Fruit fly (Drosophila melanogaster): ENCODE data around the gene CG42591.

CG42591 gene

DNA sequence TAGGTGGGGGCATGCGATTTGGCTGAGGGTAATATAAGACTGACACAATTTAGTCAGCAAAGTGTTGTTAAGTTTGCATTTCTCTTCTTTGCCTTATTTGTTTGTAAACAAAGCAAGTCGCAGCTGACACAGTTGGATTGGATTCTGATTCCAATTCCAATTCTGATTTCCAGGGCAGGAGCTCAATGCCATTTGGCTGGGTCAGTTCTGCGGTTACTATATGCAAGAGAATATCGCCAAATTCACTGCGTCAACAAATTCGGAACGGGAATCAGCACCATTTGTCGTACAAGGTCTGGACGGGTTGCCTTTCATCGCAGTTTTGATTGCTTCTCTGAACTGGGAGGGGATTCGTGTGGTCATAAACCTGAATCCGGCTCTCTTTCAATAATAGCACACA lies 2.3 kb downstream of the CG42591 start:
- TF ChIP-seq pan (optimal IDR thresholded peaks at IDR 0.05) (no peak), EcR (GFP tag; optimal IDR thresholded peaks at IDR 0.05) (no peak), CG8478 (optimal IDR thresholded peaks at IDR 0.05) (no peak), psq (optimal IDR thresholded peaks at IDR 0.05) (no peak), usp (GFP tag; optimal IDR thresholded peaks at IDR 0.05) (no peak), Dll (optimal IDR thresholded peaks at IDR 0.05) (no peak)

DNA sequence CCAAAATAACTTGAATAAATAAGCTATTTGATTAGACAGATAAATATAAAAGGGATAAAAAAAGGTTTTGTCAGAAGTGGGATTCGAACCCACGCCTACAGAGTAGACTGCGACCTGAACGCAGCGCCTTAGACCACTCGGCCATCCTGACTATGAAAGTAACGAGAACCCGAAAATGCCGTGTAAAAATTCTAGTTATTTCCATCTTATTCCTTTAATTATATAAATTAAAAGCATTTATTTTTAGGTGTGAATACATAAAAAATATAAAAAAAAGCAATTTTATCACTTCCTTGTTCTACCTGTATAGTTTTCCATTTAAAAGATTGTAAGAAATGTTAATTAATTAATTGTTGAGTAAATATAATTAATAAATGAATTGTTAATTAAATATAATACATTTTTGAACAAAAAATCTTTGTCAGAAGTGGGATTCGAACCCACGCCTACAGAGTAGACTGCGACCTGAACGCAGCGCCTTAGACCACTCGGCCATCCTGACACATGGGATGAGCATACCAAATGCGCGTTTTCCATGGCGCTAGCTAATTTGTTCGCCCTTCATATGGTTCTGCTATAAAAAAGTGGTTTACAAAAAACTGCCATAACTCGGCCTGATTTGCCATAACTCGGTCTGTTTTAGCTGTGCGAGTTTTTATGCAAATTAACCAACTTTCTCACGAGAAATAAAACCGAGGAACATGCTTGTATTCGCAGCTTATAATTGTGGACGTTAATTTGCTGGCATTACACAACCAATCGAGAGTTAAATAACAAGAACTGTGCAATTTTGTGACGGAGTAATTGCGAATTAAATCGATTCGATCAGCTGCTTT lies 4.0 kb downstream of the CG42591 start:
- TF ChIP-seq psq (optimal IDR thresholded peaks at IDR 0.05) (no peak), Dll (optimal IDR thresholded peaks at IDR 0.05) (no peak), usp (GFP tag; optimal IDR thresholded peaks at IDR 0.05) (no peak), CG8478 (optimal IDR thresholded peaks at IDR 0.05) (no peak), pan (optimal IDR thresholded peaks at IDR 0.05) (no peak), EcR (GFP tag; optimal IDR thresholded peaks at IDR 0.05) (no peak)

- no peak for TF ChIP-seq pan (optimal IDR thresholded peaks at IDR 0.05)
- no peak for TF ChIP-seq CG8478 (optimal IDR thresholded peaks at IDR 0.05)
- TF ChIP-seq usp (GFP tag; optimal IDR thresholded peaks at IDR 0.05), result no peak
Observed at dm6 chr3L:8063214-8064156, 6.3 kb downstream of the CG42591 start, which contains the start of gene Sarm. Sarm (plus strand) TSS chr3L:8063874.

DNA sequence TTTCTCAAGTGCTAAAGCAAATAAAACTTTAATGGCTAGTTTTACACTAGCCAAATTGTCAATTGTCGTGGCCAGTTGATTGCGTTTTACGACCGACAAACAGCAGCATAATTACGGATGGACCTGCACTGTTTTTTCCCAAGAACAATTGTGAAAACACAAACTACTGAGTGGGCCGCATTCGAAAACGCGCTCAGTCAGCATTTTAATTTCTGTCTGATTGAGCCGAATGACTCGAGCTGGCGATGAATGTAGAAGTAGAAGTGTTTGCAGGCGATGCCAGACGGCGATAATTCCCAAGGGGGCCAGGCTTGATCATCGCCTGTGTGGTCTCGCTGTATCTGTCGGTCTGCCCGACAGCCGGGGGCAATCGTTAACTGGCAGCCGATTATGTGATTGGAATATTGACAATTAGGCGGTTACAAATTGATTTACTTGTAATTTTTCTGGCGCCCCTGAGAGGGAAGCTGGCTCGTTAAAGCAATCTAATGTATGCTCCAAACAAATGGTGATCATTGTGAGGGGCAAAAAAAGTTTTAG lies 10.1 kb downstream of the CG42591 start:
- TF ChIP-seq EcR (GFP tag; optimal IDR thresholded peaks at IDR 0.05) (no peak), CG8478 (optimal IDR thresholded peaks at IDR 0.05) (no peak), usp (GFP tag; optimal IDR thresholded peaks at IDR 0.05) (no peak), pan (optimal IDR thresholded peaks at IDR 0.05) (no peak), Dll (optimal IDR thresholded peaks at IDR 0.05) (no peak), psq (optimal IDR thresholded peaks at IDR 0.05) (no peak)

DNA sequence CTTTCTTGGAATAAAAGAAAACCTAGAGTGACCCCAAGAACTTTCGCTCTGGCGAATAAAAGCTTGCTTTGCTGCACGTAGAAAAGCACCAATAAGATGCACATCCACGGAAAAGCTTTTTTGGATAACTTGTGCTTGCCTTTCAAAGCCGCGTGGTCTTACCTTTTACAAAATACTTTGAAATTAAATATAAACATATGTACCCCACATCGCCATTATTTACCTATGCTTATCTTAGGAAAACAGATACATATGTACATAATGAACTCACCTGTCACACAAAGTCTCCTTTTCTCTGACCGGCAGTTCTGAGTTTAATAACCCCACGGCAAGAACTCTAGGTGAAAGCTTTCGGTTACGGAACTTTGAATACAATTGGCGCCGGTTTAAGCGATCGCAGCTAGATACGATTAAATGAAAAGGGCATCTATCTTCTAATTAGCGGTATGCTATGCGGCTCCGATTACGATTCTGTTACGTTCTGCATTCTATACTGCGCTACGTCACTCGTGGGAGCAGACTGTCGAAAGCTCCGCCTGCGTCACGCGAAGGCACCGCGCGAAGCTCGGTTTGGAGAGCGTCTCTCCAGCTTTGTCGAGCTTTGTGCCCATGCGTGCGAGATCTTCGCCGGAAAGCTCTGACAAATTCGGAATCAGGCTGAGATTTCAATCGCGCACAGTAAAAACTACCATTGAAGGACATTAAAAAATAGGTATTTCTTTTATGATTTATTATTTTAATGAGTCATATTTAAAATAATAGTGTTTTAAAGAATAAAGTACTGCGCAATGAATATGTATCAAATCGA lies 11.4 kb downstream of the CG42591 start, which contains the start of gene bip1:
TSS of gene bip1 (minus strand) at position 524 of the 808 bp plus-strand sequence.
- TF ChIP-seq pan (optimal IDR thresholded peaks at IDR 0.05) (no peak), psq (optimal IDR thresholded peaks at IDR 0.05) (no peak), usp (GFP tag; optimal IDR thresholded peaks at IDR 0.05) (no peak), Dll (optimal IDR thresholded peaks at IDR 0.05) (no peak), EcR (GFP tag; optimal IDR thresholded peaks at IDR 0.05) (peak; percentile 24 to 42), CG8478 (optimal IDR thresholded peaks at IDR 0.05) (no peak)

DNA sequence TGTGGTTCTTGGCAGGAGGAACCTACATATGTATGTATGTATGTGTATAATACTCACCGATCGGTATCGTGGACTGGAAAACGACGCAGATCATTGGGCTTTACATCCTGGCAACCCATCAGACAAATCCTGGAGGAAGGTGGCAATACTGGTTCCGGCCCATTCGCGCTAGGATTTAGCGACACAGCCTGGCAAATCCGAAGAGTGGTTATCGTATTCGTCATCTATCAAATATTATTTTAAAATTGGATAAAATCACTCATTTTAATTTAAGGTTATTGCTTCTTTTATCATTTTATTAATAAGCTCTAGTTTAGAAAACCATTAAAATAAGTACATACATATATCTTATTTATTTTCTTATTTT lies 12.0 kb downstream of the CG42591 start:
- TF ChIP-seq psq (optimal IDR thresholded peaks at IDR 0.05) (no peak), CG8478 (optimal IDR thresholded peaks at IDR 0.05) (no peak), pan (optimal IDR thresholded peaks at IDR 0.05) (no peak), usp (GFP tag; optimal IDR thresholded peaks at IDR 0.05) (no peak), EcR (GFP tag; optimal IDR thresholded peaks at IDR 0.05) (no peak), Dll (optimal IDR thresholded peaks at IDR 0.05) (no peak)

- no peak for TF ChIP-seq psq (optimal IDR thresholded peaks at IDR 0.05)
- TF ChIP-seq EcR (GFP tag; optimal IDR thresholded peaks at IDR 0.05), result peak; percentile 86 to 96
Observed at dm6 chr3L:8057423-8057822, 12.3 kb downstream of the CG42591 start.

DNA sequence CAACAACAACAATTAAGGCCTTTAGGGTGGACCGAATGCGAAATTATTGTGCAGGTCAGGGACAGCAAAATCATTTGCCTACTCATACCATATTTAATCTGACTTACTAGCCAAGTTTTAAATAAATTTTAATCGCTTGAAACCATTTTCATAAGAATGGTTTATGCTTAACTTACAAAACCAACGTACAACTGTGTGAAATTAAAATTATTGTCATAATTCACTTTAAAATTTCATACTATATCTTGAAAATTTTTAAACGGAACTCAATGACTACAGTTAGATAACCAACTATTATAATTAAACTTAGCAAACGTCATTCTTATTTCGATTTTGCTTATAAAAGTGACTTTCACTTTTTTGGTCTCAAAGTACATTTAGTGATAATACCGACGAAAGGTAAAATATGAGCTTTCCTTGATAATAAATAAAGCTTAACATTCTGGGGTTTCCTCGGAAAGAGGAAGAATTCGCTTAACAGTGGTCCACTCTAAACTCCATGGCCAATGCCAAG lies 13.0 kb downstream of the CG42591 start:
- TF ChIP-seq EcR (GFP tag; optimal IDR thresholded peaks at IDR 0.05) (no peak), pan (optimal IDR thresholded peaks at IDR 0.05) (no peak), usp (GFP tag; optimal IDR thresholded peaks at IDR 0.05) (no peak), Dll (optimal IDR thresholded peaks at IDR 0.05) (no peak), psq (optimal IDR thresholded peaks at IDR 0.05) (no peak), CG8478 (optimal IDR thresholded peaks at IDR 0.05) (no peak)

DNA sequence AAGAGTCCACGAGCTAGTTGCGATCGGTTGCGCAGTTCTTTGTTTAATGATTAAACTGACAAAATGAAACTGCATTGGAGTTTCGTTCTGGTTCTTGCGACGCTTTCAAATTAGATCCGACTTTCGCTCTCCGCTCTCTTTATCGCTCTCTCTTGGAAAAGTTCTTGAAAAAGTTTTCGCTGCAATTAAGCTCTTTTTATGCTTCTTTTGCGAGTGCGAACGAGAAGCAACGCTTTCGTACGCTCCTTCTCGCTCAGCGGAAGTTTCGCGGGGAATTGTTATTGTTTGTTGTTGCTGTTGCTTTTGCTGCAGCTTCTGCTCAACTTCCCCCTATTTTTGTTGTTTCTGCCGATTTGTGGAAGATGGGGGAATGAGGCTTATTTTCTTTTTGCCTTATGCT lies 13.4 kb downstream of the CG42591 start:
- TF ChIP-seq psq (optimal IDR thresholded peaks at IDR 0.05) (no peak), Dll (optimal IDR thresholded peaks at IDR 0.05) (no peak), EcR (GFP tag; optimal IDR thresholded peaks at IDR 0.05) (peak in 1 of 2 experiments; percentile 45), CG8478 (optimal IDR thresholded peaks at IDR 0.05) (no peak)

dm6 chr3L:8044867-8045362 lies 24.8 kb downstream of the CG42591 start:
- TF ChIP-seq usp (GFP tag; optimal IDR thresholded peaks at IDR 0.05) (no peak), EcR (GFP tag; optimal IDR thresholded peaks at IDR 0.05) (no peak), pan (optimal IDR thresholded peaks at IDR 0.05) (no peak), Dll (optimal IDR thresholded peaks at IDR 0.05) (no peak), CG8478 (optimal IDR thresholded peaks at IDR 0.05) (no peak), psq (optimal IDR thresholded peaks at IDR 0.05) (no peak)

- TF ChIP-seq EcR (GFP tag; optimal IDR thresholded peaks at IDR 0.05) (no peak), Dll (optimal IDR thresholded peaks at IDR 0.05) (no peak), psq (optimal IDR thresholded peaks at IDR 0.05) (no peak), pan (optimal IDR thresholded peaks at IDR 0.05) (no peak), CG8478 (optimal IDR thresholded peaks at IDR 0.05) (no peak), usp (GFP tag; optimal IDR thresholded peaks at IDR 0.05) (no peak)
Observed at dm6 chr3L:8043622-8044021, 26.1 kb downstream of the CG42591 start.
